Worm (Caenorhabditis elegans): ENCODE data around the gene T07C4.12.

T07C4.12 gene

DNA sequence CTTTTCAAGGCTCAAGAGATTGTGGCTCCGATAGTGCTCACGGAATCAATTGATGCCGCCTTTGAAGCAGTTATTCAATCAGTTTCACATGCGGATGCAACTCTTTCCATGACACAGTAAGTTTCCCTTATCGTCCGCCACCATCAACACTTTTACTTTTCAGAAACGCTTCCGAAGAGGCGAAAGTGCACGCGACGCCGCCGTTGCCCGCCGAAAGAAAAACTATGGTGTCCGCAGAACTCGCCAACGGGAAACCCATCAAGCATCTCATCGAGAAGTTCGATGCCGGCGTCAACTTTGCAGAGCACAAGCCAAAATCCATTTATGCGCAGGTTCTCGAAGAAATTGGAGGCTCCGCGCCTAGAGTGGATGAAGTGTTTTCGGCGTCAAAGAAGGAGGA lies 21.0 kb upstream of the T07C4.12 start:
- TF ChIP-seq mab-9 (GFP tag; IDR thresholded peaks at IDR 0.05): no peak
- TF ChIP-seq xbp-1 (tag; optimal IDR thresholded peaks at IDR 0.05): no peak
- TF ChIP-seq ets-5 (GFP tag; IDR thresholded peaks at IDR 0.05): no peak
- TF ChIP-seq F16B12.6 (tag; optimal IDR thresholded peaks at IDR 0.05): no peak
- no peak for TF ChIP-seq rnt-1 (tag; optimal IDR thresholded peaks at IDR 0.05)
- no peak for TF ChIP-seq efl-1 (optimal IDR thresholded peaks at IDR 0.05)
- peak in 1 of 2 experiments; percentile 22 for TF ChIP-seq efl-1 (GFP tag; optimal IDR thresholded peaks at IDR 0.05 in 1 of 2)
- no peak for TF ChIP-seq nhr-76 (tag; optimal IDR thresholded peaks at IDR 0.05)
- no peak for TF ChIP-seq lir-3 (tag; optimal IDR thresholded peaks at IDR 0.05; ENCODE audit: poor library complexity)
- TF ChIP-seq ceh-63 (GFP tag; optimal IDR thresholded peaks at IDR 0.05): no peak
- no peak for TF ChIP-seq lin-14 (GFP tag; optimal IDR thresholded peaks at IDR 0.05)
- peak; percentile 79 for TF ChIP-seq blmp-1 (tag; optimal IDR thresholded peaks at IDR 0.05)

DNA sequence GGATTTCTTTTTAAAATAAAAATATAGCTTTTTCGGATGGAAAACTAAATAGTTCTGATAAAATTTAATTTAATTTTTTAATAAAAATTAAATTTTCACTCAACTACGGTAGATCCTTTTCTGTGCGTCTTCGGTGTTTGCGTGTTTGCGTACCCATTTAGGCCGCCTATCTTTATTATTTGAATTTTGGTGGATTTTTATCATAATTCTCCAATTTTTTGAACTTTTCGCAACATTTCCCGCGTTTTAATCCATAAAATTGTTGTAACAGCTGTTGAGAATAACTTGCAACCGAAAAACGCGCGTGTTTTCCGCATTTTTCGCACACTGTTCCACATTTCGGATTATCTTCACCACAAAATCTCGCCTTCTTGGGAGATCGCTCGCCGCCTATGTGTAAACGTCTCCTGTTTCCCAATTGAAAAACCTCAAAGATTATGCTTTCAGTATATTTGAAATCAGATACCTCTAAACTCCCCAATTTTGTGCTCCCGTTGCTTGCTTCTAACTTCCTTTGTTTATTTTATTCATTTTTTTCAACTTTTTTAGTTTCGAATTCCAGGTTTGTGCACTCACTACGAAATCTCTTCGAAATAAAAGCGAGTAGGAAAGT lies 19.2 kb upstream of the T07C4.12 start, which contains the start of gene T07C4.3:
Gene T07C4.3, plus strand, starts transcription at position 563 of the 613 bp plus-strand sequence.
- TF ChIP-seq nhr-11 (tag; optimal IDR thresholded peaks at IDR 0.05) (no peak), sptf-1 (tag; optimal IDR thresholded peaks at IDR 0.05) (no peak), egl-27 (tag; optimal IDR thresholded peaks at IDR 0.05) (no peak), C34B4.2 (tag; optimal IDR thresholded peaks at IDR 0.05) (no peak), F16B12.6 (tag; optimal IDR thresholded peaks at IDR 0.05) (no peak), tlp-1 (tag; optimal IDR thresholded peaks at IDR 0.05) (no peak), aly-2 (tag; optimal IDR thresholded peaks at IDR 0.05) (no peak), mep-1 (tag; optimal IDR thresholded peaks at IDR 0.05) (no peak), ztf-4 (tag; optimal IDR thresholded peaks at IDR 0.05) (no peak)

DNA sequence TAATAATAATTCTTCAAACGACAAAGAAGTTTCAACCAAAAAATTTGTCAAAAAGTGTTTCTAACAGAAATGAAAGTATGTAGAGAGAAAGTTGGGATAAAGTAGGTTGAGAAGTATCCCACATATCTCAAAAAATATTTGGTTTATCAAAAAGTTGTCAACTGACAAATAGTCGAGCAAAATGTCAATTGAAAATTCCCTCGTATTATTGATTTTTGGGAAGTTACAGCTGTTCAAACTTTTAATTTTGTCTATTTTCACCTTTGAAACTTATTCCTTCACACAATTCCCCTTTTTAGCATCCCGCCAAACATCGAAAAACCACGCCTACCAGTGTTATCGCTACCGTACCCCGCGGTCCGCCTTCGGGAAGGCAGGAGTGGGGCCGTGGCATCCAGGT lies 14.6 kb upstream of the T07C4.12 start, which contains the start of gene tbx-8:
Gene tbx-8, plus strand, starts transcription at position 301 of the 400 bp plus-strand sequence.
- TF ChIP-seq hlh-17 (GFP tag; optimal IDR thresholded peaks at IDR 0.05; ENCODE audit: borderline replicate concordance) (no peak), C04F5.9 (tag; optimal IDR thresholded peaks at IDR 0.05) (no peak)

DNA sequence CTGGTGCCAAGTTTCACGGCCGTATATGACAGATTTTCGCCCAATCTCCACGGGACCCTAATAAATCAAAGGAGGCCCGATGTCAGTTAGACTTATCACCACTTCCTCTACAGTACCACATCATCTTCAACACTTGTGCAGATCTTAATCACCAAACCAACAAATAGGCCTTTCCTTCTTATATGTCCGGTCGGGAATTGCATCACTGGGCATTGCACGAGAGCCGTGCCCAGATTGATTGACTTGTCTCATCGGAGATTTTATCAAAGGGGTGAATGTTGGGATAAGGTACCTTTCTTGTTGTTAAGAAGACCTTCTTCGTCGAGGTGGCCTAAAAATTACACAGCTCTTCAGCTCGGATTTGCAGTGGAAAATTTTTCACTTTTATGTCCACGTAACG lies 12.3 kb upstream of the T07C4.12 start:
- TF ChIP-seq efl-1 (optimal IDR thresholded peaks at IDR 0.05) (no peak), efl-1 (GFP tag; optimal IDR thresholded peaks at IDR 0.05 in 1 of 2) (peak in 1 of 2 experiments; percentile 20), ceh-82 (tag; optimal IDR thresholded peaks at IDR 0.05) (no peak), ets-5 (GFP tag; IDR thresholded peaks at IDR 0.05) (no peak), nhr-85 (tag) (peak; percentile 36), nhr-237 (tag; optimal IDR thresholded peaks at IDR 0.05) (no peak), alr-1 (tag; optimal IDR thresholded peaks at IDR 0.05; ENCODE audit: borderline replicate concordance) (no peak)

DNA sequence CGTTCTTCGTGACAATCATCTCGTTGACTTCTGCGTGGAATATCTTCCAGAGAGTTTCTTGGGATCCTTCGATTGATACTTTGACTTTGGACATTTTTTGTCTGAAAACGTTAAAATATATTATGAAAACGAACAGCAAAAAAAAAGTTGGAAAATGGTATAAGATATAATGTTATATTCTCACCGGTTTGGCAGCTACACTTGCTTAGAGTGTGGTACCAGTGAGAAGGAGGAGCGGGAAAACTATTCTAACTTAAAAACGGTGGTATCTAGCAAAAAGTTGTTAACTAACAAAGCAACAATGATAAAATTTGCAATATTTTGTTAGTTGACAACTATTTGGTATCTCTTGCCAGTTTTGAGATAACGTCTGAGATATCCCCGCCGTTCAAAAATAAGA lies 9.3 kb upstream of the T07C4.12 start, which contains the start of gene tbx-9:
Gene tbx-9, minus strand, starts transcription at position 101 of the 400 bp plus-strand sequence.
- TF ChIP-seq grh-1 (GFP tag; IDR thresholded peaks at IDR 0.05): no peak
- TF ChIP-seq unc-98 (GFP tag; IDR thresholded peaks at IDR 0.05): no peak
- TF ChIP-seq fkh-8 (tag; optimal IDR thresholded peaks at IDR 0.05): no peak
- no peak for TF ChIP-seq sup-37 (GFP tag; optimal IDR thresholded peaks at IDR 0.05)
- TF ChIP-seq ces-1 (GFP tag; optimal IDR thresholded peaks at IDR 0.05): no peak
- no peak for TF ChIP-seq dsc-1 (tag; optimal IDR thresholded peaks at IDR 0.05)
- TF ChIP-seq swsn-7 (tag; optimal IDR thresholded peaks at IDR 0.05): no peak
- TF ChIP-seq pax-3 (tag; optimal IDR thresholded peaks at IDR 0.05): no peak
- TF ChIP-seq mdl-1 (tag; optimal IDR thresholded peaks at IDR 0.05): no peak
- TF ChIP-seq sptf-1 (tag; optimal IDR thresholded peaks at IDR 0.05): no peak
- no peak for TF ChIP-seq dpl-1 (GFP tag; optimal IDR thresholded peaks at IDR 0.05)
- TF ChIP-seq unc-130 (tag; optimal IDR thresholded peaks at IDR 0.05): no peak
- no peak for TF ChIP-seq lsy-2 (tag; optimal IDR thresholded peaks at IDR 0.05)
- no peak for TF ChIP-seq nhr-11 (tag; optimal IDR thresholded peaks at IDR 0.05)
- TF ChIP-seq efl-1 (optimal IDR thresholded peaks at IDR 0.05): no peak
- no peak for TF ChIP-seq efl-1 (GFP tag; optimal IDR thresholded peaks at IDR 0.05 in 1 of 2)
- no peak for TF ChIP-seq irx-1 (tag; optimal IDR thresholded peaks at IDR 0.05)
- TF ChIP-seq unc-30 (tag; optimal IDR thresholded peaks at IDR 0.05): no peak
- TF ChIP-seq zag-1 (tag; optimal IDR thresholded peaks at IDR 0.05): no peak
- no peak for TF ChIP-seq mep-1 (tag; optimal IDR thresholded peaks at IDR 0.05)
